Worm (Caenorhabditis elegans) whole organism, L1 larva: Measurements from ENCODE around the gene clk-2.

Experiments used
- C04F5.9 ChIP-seq: sonication (generic microtip); optimal IDR thresholded peaks from 2 replicates; lab custom pipeline; 2016; ENCODE audit warnings: missing genetic modification characterization, missing compliant biosample characterization
- C34B4.2 ChIP-seq: sonication (generic microtip); optimal IDR thresholded peaks from 2 replicates; lab custom pipeline; 2017; ENCODE audit warnings: mild to moderate bottlenecking, missing genetic modification characterization, missing compliant biosample characterization
- F16B12.6 ChIP-seq: fragments of 150-350 bp; optimal IDR thresholded peaks from 2 replicates; lab custom pipeline; 2014; ENCODE audit warnings: missing biosample characterization, missing genetic modification characterization
- Y116A8C.19 ChIP-seq: sonication (generic microtip); optimal IDR thresholded peaks from 2 replicates; lab custom pipeline; 2016; ENCODE audit warnings: missing compliant biosample characterization, missing genetic modification characterization, borderline replicate concordance
- aha-1 ChIP-seq: fragments of 150-350 bp; optimal IDR thresholded peaks from 2 replicates; lab custom pipeline; 2014; ENCODE audit warnings: missing biosample characterization, missing genetic modification characterization
- alr-1 ChIP-seq: fragments of 200-800 bp; sonication (Bioruptor generic); optimal IDR thresholded peaks from 2 replicates; lab custom pipeline; 2018; ENCODE audit warnings: borderline replicate concordance, mild to moderate bottlenecking, missing genetic modification characterization, missing compliant biosample characterization
- aly-2 ChIP-seq: fragments of 150-350 bp; optimal IDR thresholded peaks from 2 replicates; lab custom pipeline; 2014; ENCODE audit warnings: missing biosample characterization, missing genetic modification characterization
- blmp-1 ChIP-seq: fragments of 150-350 bp; optimal IDR thresholded peaks from 2 replicates; lab custom pipeline; 2014; ENCODE audit warnings: missing biosample characterization, missing genetic modification characterization
- ceh-8 ChIP-seq: fragments of 200-800 bp; sonication (Bioruptor generic); optimal IDR thresholded peaks from 2 replicates; lab custom pipeline; 2018; ENCODE audit warnings: mild to moderate bottlenecking, missing genetic modification characterization, moderate library complexity, missing compliant biosample characterization
- ceh-82 ChIP-seq, 3 experiments: fragments of 150-350 bp in 1 of 3; sonication (generic microtip) in 2 of 3; optimal IDR thresholded peaks; 2 replicates each; lab custom pipeline; 2014 to 2017; ENCODE audit warnings: missing biosample characterization in 3 of 3, missing genetic modification characterization in 3 of 3
- ceh-88 ChIP-seq: fragments of 200-800 bp; sonication (Bioruptor generic); IDR thresholded peaks from 2 replicates; pipeline ENCODE4 v1.3.6; 2022; ENCODE audit warnings: missing genetic modification characterization, missing compliant biosample characterization
- ceh-90 ChIP-seq: sonication (generic microtip); optimal IDR thresholded peaks from 2 replicates; lab custom pipeline; 2016; ENCODE audit warnings: missing genetic modification characterization, missing compliant biosample characterization
- dsc-1 ChIP-seq: sonication (generic microtip); optimal IDR thresholded peaks from 2 replicates; lab custom pipeline; 2016; ENCODE audit warnings: mild to moderate bottlenecking, missing genetic modification characterization, missing compliant biosample characterization
- efl-3 ChIP-seq: fragments of 200-800 bp; sonication (Bioruptor generic); optimal IDR thresholded peaks from 2 replicates; lab custom pipeline; 2018; ENCODE audit warnings: mild to moderate bottlenecking, missing genetic modification characterization, missing compliant biosample characterization
- egl-27 ChIP-seq, 2 experiments: fragments of 150-350 bp in 1 of 2; sonication (generic microtip); optimal IDR thresholded peaks; 3 replicates each; lab custom pipeline; 2017 to 2018; ENCODE audit warnings: missing biosample characterization in 2 of 2, missing genetic modification characterization in 2 of 2, missing genetic modification reagents in 2 of 2
- fkh-10 ChIP-seq: sonication (generic microtip); optimal IDR thresholded peaks from 2 replicates; lab custom pipeline; 2017; ENCODE audit warnings: missing biosample characterization, missing genetic modification reagents, missing genetic modification characterization
- fos-1 ChIP-seq: fragments of 150-350 bp; optimal IDR thresholded peaks from 2 replicates; lab custom pipeline; 2014; ENCODE audit warnings: missing biosample characterization, missing genetic modification characterization
- hpl-2 ChIP-seq: fragments of 150-350 bp; optimal IDR thresholded peaks from 2 replicates; lab custom pipeline; 2014; ENCODE audit warnings: missing biosample characterization, missing genetic modification reagents, missing genetic modification characterization
- irx-1 ChIP-seq: sonication (generic microtip); optimal IDR thresholded peaks from 2 replicates; lab custom pipeline; 2016; ENCODE audit warnings: missing genetic modification characterization, missing compliant biosample characterization
- jun-1 ChIP-seq: fragments of 150-350 bp; optimal IDR thresholded peaks from 2 replicates; lab custom pipeline; 2014; ENCODE audit warnings: missing biosample characterization, missing genetic modification reagents, missing genetic modification characterization
- lin-14 ChIP-seq: fragments of 200-800 bp; sonication (Bioruptor generic); optimal IDR thresholded peaks from 2 replicates; lab custom pipeline; 2018; ENCODE audit warnings: mild to moderate bottlenecking, missing genetic modification characterization, moderate library complexity, missing compliant biosample characterization
- lin-15B ChIP-seq: fragments of 150-350 bp; sonication (generic microtip); optimal IDR thresholded peaks from 3 replicates; lab custom pipeline; 2014; ENCODE audit warnings: missing biosample characterization, missing genetic modification characterization
- lin-35 ChIP-seq, 2 experiments: fragments of 150-350 bp; optimal IDR thresholded peaks; 2 replicates each; lab custom pipeline; 2014; ENCODE audit warnings: missing biosample characterization in 2 of 2, missing genetic modification characterization in 2 of 2, missing genetic modification reagents in 2 of 2
- lin-39 ChIP-seq: fragments of 150-350 bp; optimal IDR thresholded peaks from 2 replicates; lab custom pipeline; 2014; ENCODE audit warnings: missing biosample characterization, missing genetic modification reagents, missing genetic modification characterization
- lir-3 ChIP-seq: sonication (generic microtip); optimal IDR thresholded peaks from 2 replicates; lab custom pipeline; 2016; ENCODE audit warnings: mild to moderate bottlenecking, missing genetic modification characterization, moderate library complexity, missing compliant biosample characterization; ENCODE audit not compliant: poor library complexity
- lsy-2 ChIP-seq, 2 experiments: fragments of 150-350 bp; optimal IDR thresholded peaks; 2 replicates each; lab custom pipeline; 2014; ENCODE audit warnings: missing biosample characterization in 2 of 2, missing genetic modification characterization in 2 of 2
- mab-9 ChIP-seq: fragments of 200-800 bp; sonication (Bioruptor generic); IDR thresholded peaks from 2 replicates; pipeline ENCODE4 v1.3.6; 2022; ENCODE audit warnings: missing genetic modification reagents, missing genetic modification characterization, missing compliant biosample characterization
- mdl-1 ChIP-seq, 2 experiments: fragments of 150-350 bp; optimal IDR thresholded peaks; 2 replicates each; lab custom pipeline; 2014 to 2017; ENCODE audit warnings: missing biosample characterization in 2 of 2, missing genetic modification characterization in 2 of 2, inconsistent platforms in 1 of 2
- mef-2 ChIP-seq: fragments of 150-350 bp; optimal IDR thresholded peaks from 2 replicates; lab custom pipeline; 2014; ENCODE audit warnings: missing biosample characterization, missing genetic modification characterization
- mep-1 ChIP-seq: fragments of 150-350 bp; optimal IDR thresholded peaks from 2 replicates; lab custom pipeline; 2014; ENCODE audit warnings: missing biosample characterization, missing genetic modification characterization
- nhr-11 ChIP-seq: fragments of 150-350 bp; optimal IDR thresholded peaks from 2 replicates; lab custom pipeline; 2014; ENCODE audit warnings: missing biosample characterization, missing genetic modification characterization
- nhr-20 ChIP-seq: sonication (generic microtip); optimal IDR thresholded peaks from 2 replicates; lab custom pipeline; 2016; ENCODE audit warnings: mild to moderate bottlenecking, missing genetic modification characterization, missing compliant biosample characterization
- nhr-237 ChIP-seq: fragments of 150-350 bp; optimal IDR thresholded peaks from 2 replicates; lab custom pipeline; 2014; ENCODE audit warnings: missing biosample characterization, missing genetic modification characterization
- nhr-71 ChIP-seq: sonication (generic microtip); optimal IDR thresholded peaks from 2 replicates; lab custom pipeline; 2016; ENCODE audit warnings: mild to moderate bottlenecking, missing genetic modification characterization, moderate library complexity, missing compliant biosample characterization
- nhr-77 ChIP-seq: fragments of 150-350 bp; optimal IDR thresholded peaks from 2 replicates; lab custom pipeline; 2014; ENCODE audit warnings: missing biosample characterization, missing genetic modification characterization
- nhr-84 ChIP-seq: sonication (generic microtip); optimal IDR thresholded peaks from 2 replicates; lab custom pipeline; 2017; ENCODE audit warnings: missing biosample characterization, missing genetic modification characterization
- nhr-85 ChIP-seq: sonication (generic microtip); peaks from one replicate; lab custom pipeline; 2016; ENCODE audit warnings: missing genetic modification characterization, inconsistent platforms, missing compliant biosample characterization
- pax-3 ChIP-seq: fragments of 200-800 bp; sonication (Bioruptor generic); optimal IDR thresholded peaks from 2 replicates; lab custom pipeline; 2018; ENCODE audit warnings: mild to moderate bottlenecking, missing genetic modification characterization, moderate library complexity, missing compliant biosample characterization
- rnt-1 ChIP-seq: sonication (generic microtip); optimal IDR thresholded peaks from 2 replicates; lab custom pipeline; 2016; ENCODE audit warnings: mild to moderate bottlenecking, missing genetic modification characterization, moderate library complexity, missing compliant biosample characterization
- snpc-4 ChIP-seq: fragments of 150-350 bp; optimal IDR thresholded peaks from 2 replicates; lab custom pipeline; 2014; ENCODE audit warnings: missing biosample characterization, missing genetic modification characterization
- snu-23 ChIP-seq: sonication (generic microtip); optimal IDR thresholded peaks from 2 replicates; lab custom pipeline; 2016; ENCODE audit warnings: missing genetic modification characterization, missing compliant biosample characterization
- sox-4 ChIP-seq: sonication (generic microtip); optimal IDR thresholded peaks from 2 replicates; lab custom pipeline; 2016; ENCODE audit warnings: missing genetic modification characterization, missing compliant biosample characterization
- sup-37 ChIP-seq: fragments of 200-800 bp; sonication (Bioruptor generic); optimal IDR thresholded peaks from 2 replicates; lab custom pipeline; 2018; ENCODE audit warnings: mild to moderate bottlenecking, missing genetic modification characterization, missing compliant biosample characterization
- tbx-2 ChIP-seq: sonication (generic microtip); optimal IDR thresholded peaks from 2 replicates; lab custom pipeline; 2016; ENCODE audit warnings: missing genetic modification characterization, missing compliant biosample characterization
- unc-130 ChIP-seq: fragments of 150-350 bp; optimal IDR thresholded peaks from 2 replicates; lab custom pipeline; 2017; ENCODE audit warnings: missing biosample characterization, missing genetic modification characterization, inconsistent platforms
- unc-98 ChIP-seq: fragments of 200-800 bp; sonication (Bioruptor generic); IDR thresholded peaks from 2 replicates; pipeline ENCODE4 v1.3.6; 2022; ENCODE audit warnings: missing genetic modification characterization, missing compliant biosample characterization
- zag-1 ChIP-seq: fragments of 150-350 bp; optimal IDR thresholded peaks from 2 replicates; lab custom pipeline; 2014; ENCODE audit warnings: missing biosample characterization, missing genetic modification characterization
- zip-4 ChIP-seq: fragments of 200-800 bp; sonication (Bioruptor generic); optimal IDR thresholded peaks from 2 replicates; lab custom pipeline; 2018; ENCODE audit warnings: mild to moderate bottlenecking, missing genetic modification characterization, moderate library complexity, missing compliant biosample characterization
- ztf-4 ChIP-seq: fragments of 150-350 bp; optimal IDR thresholded peaks from 2 replicates; lab custom pipeline; 2014; ENCODE audit warnings: missing biosample characterization, missing genetic modification characterization

clk-2 gene

DNA sequence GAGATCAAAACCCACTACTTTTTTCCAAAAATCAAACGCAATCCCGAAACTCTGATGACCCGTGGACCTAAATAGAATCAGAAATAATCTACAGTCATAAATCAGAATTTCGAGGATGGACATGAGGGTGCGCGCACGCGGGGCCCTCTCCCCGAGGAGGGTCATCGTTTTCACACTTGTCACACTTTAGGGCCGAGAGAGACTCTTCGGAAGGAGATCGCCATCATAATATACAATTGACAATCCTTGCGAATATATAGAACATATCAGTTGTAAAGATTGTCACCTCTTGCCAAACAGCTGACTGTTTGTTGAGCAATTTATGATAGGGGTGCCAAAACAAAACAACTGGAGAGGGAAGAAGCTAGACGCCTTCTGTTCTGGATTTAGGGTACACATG, 11.8 kb upstream of the clk-2 start:
- TF ChIP-seq lin-14 (GFP tag; lab: Kevin White, UChicago) (peak; percentile 15), C34B4.2 (tag; lab: Kevin White, UChicago) (no peak)

DNA sequence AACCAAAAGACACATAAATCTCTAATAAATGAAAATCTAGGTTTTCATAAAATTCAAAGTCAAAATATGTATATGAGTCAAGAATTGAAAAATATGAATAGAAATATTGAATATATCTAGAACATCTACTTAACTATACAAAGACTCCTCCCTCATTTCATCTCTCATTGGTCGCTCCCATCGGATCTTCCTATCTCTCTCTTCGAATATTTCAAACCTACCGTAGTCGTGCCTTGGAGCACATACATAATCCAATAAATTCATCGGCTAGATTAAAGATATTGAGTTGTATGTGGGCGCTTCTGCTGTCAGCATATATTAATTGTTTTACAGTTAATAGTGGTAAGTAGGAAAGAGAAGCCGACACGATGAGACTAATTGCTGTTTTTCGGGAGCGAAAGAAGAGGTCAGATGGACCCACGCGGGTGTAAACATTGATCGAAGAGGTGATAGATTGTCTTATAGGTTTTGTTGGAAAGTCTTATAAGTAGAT, 8.7 kb upstream of the clk-2 start:
- TF ChIP-seq blmp-1 (tag; lab: Kevin White, UChicago) (peak; percentile 10), tbx-2 (tag; lab: Kevin White, UChicago) (no peak), lsy-2 (tag; optimal IDR thresholded peaks at IDR 0.05; lab: Kevin White, UChicago) (peak in 1 of 2 experiments; percentile 61), rnt-1 (tag; lab: Kevin White, UChicago) (peak; percentile 15), snpc-4 (no peak), C34B4.2 (tag; lab: Kevin White, UChicago) (no peak), nhr-85 (tag; lab: Kevin White, UChicago) (peak; percentile 33)

DNA sequence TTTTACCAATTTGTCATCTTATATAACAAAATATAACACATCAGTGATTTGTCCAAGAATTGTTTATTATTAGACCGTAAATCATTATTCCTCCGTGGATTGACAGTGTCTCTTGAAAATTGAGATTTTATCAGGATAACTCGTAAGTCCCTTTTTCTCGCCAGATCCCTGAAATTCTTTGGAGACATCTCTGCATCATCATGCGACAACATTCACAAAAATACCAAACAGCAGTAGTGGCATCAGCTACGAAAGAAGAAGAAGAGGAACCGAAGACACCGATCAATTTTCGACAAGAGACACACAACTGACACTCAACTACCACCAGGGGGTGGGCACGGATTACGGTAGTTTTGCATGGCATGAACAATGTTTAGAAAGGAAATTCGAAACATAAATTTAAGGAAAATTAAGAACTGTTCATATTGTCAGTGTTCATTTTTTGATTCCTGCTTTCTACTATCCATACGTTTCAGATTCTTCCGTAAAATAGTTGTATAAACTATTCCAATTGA, 6.6 kb upstream of the clk-2 start:
- no peak for TF ChIP-seq lin-35 (GFP tag; optimal IDR thresholded peaks at IDR 0.05; lab: Kevin White, UChicago)
- no peak for TF ChIP-seq egl-27 (tag; optimal IDR thresholded peaks at IDR 0.05; lab: Kevin White, UChicago)
- TF ChIP-seq Y116A8C.19 = no peak
- no peak for TF ChIP-seq mef-2 (tag; lab: Kevin White, UChicago)
- TF ChIP-seq nhr-11 (tag; lab: Kevin White, UChicago) = no peak
- no peak for TF ChIP-seq sup-37 (GFP tag; lab: Kevin White, UChicago)
- TF ChIP-seq rnt-1 (tag; lab: Kevin White, UChicago) = peak; percentile 49
- no peak for TF ChIP-seq F16B12.6 (tag; lab: Kevin White, UChicago)
- no peak for TF ChIP-seq efl-3 (GFP tag; lab: Kevin White, UChicago)
- TF ChIP-seq sox-4 (tag; lab: Kevin White, UChicago) = no peak
- peak; percentile 16 for TF ChIP-seq unc-130 (tag; lab: Kevin White, UChicago)
- TF ChIP-seq nhr-20 (tag; lab: Kevin White, UChicago) = no peak
- no peak for TF ChIP-seq mab-9 (GFP tag; lab: Robert Waterston, UW)
- TF ChIP-seq hpl-2 (GFP tag; lab: Kevin White, UChicago) = no peak
- TF ChIP-seq lir-3 (tag; lab: Kevin White, UChicago) = no peak
- no peak for TF ChIP-seq lin-15B (tag; lab: Kevin White, UChicago)
- TF ChIP-seq pax-3 (tag; lab: Kevin White, UChicago) = no peak
- TF ChIP-seq unc-98 (GFP tag; lab: Robert Waterston, UW) = no peak
- peak; percentile 41 for TF ChIP-seq nhr-71
- no peak for TF ChIP-seq aha-1 (tag; lab: Kevin White, UChicago)
- no peak for TF ChIP-seq fos-1
- peak; percentile 47 to 92 for TF ChIP-seq lsy-2 (tag; optimal IDR thresholded peaks at IDR 0.05; lab: Kevin White, UChicago)
- no peak for TF ChIP-seq mep-1
- TF ChIP-seq ceh-90 (tag; lab: Kevin White, UChicago) = no peak
- TF ChIP-seq ceh-88 (GFP tag; lab: Robert Waterston, UW) = no peak
- no peak for TF ChIP-seq nhr-77 (tag; lab: Kevin White, UChicago)
- TF ChIP-seq fkh-10 (GFP tag; lab: Kevin White, UChicago) = no peak
- no peak for TF ChIP-seq dsc-1 (tag; lab: Kevin White, UChicago)
- no peak for TF ChIP-seq lin-39 (tag; lab: Kevin White, UChicago)
- TF ChIP-seq zip-4 (GFP tag; lab: Kevin White, UChicago) = no peak
- peak; percentile 39 for TF ChIP-seq lin-14 (GFP tag; lab: Kevin White, UChicago)
- no peak for TF ChIP-seq C04F5.9
- no peak for TF ChIP-seq ztf-4
- TF ChIP-seq zag-1 = no peak
- TF ChIP-seq mdl-1 (tag; optimal IDR thresholded peaks at IDR 0.05; lab: Kevin White, UChicago) = no peak
- no peak for TF ChIP-seq nhr-237 (tag; lab: Kevin White, UChicago)
- TF ChIP-seq ceh-82 (tag; optimal IDR thresholded peaks at IDR 0.05; lab: Kevin White, UChicago) = no peak
- TF ChIP-seq irx-1 (tag; lab: Kevin White, UChicago) = no peak
- no peak for TF ChIP-seq nhr-84 (tag; lab: Kevin White, UChicago)
- TF ChIP-seq ceh-8 = no peak
- no peak for TF ChIP-seq aly-2 (tag; lab: Kevin White, UChicago)
- no peak for TF ChIP-seq jun-1 (tag; lab: Kevin White, UChicago)
- peak; percentile 69 for TF ChIP-seq nhr-85 (tag; lab: Kevin White, UChicago)
- no peak for TF ChIP-seq alr-1 (tag; lab: Kevin White, UChicago)
- peak; percentile 15 for TF ChIP-seq snu-23
